Worm (Caenorhabditis elegans): Measurements from ENCODE around the gene F58F12.2.
A peak's percentile ranks its signal among the peaks of the same experiment; 100 is the strongest.

DNA sequence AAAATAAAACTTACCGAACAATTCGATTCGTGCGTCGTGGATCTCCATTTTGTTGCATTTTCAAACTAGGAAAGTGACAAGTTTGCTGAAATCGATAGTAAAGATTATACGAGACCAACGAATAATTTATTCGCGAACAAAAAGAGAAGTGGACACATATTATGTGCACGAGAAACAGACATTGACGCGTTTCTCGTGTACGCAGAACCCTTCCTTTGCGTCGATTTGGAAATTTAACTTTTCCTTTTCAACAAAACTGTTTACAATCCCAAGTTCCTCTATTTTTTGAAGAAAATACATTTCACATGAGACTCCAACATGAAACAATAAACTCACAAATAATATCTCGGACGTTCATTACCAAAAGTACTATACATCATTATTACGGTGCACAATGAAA is 27.0 kb downstream of the F58F12.2 start, which contains the start of gene K10B2.4:
- TF ChIP-seq nhr-11 (tag; optimal IDR thresholded peaks at IDR 0.05), result no peak
- TF ChIP-seq pag-3 (tag; optimal IDR thresholded peaks at IDR 0.05; ENCODE audit: borderline replicate concordance), result no peak
- no peak for TF ChIP-seq ztf-16 (tag; optimal IDR thresholded peaks at IDR 0.05)
- TF ChIP-seq tbx-7 (tag; optimal IDR thresholded peaks at IDR 0.05), result no peak
- peak; percentile 49 for TF ChIP-seq tbx-2 (tag; optimal IDR thresholded peaks at IDR 0.05)
- no peak for TF ChIP-seq sdc-2 (tag; optimal IDR thresholded peaks at IDR 0.05)
- TF ChIP-seq fkh-10 (GFP tag; optimal IDR thresholded peaks at IDR 0.05), result no peak
- TF ChIP-seq ama-1 (optimal IDR thresholded peaks at IDR 0.05), result no peak
- TF ChIP-seq elt-2 (tag; optimal IDR thresholded peaks at IDR 0.05), result no peak
- no peak for TF ChIP-seq unc-42 (tag; optimal IDR thresholded peaks at IDR 0.05)
- no peak for TF ChIP-seq lin-11 (tag; optimal IDR thresholded peaks at IDR 0.05)
- peak; percentile 32 for TF ChIP-seq ceh-18 (tag; optimal IDR thresholded peaks at IDR 0.05)
- TF ChIP-seq ceh-6 (GFP tag; optimal IDR thresholded peaks at IDR 0.05), result peak; percentile 29
- no peak for TF ChIP-seq pat-9 (tag; optimal IDR thresholded peaks at IDR 0.05)

Measured in whole organism, late embryonic.